Fruit fly (Drosophila melanogaster): Measurements from ENCODE around the gene ATPsynG.

- TF ChIP-seq topi (GFP tag; optimal IDR thresholded peaks at IDR 0.05) (no peak), Sox102F (GFP tag; optimal IDR thresholded peaks at IDR 0.05) (no peak), CG8319 (GFP tag; optimal IDR thresholded peaks at IDR 0.05) (no peak), Eip93F (GFP tag; optimal IDR thresholded peaks at IDR 0.05) (no peak), Hr4 (GFP tag; optimal IDR thresholded peaks at IDR 0.05) (no peak), fd59A (GFP tag; optimal IDR thresholded peaks at IDR 0.05) (no peak), CG3919 (GFP tag; optimal IDR thresholded peaks at IDR 0.05) (no peak), Met (GFP tag; optimal IDR thresholded peaks at IDR 0.05) (no peak), CG9139 (GFP tag; optimal IDR thresholded peaks at IDR 0.05) (no peak), salr (GFP tag; optimal IDR thresholded peaks at IDR 0.05) (no peak), net (GFP tag; optimal IDR thresholded peaks at IDR 0.05) (no peak)
Observed at dm6 chr2L:10940196-10940595, 36.0 kb downstream of the ATPsynG start.

Data from whole organism, prepupa.